Fruit fly (Drosophila melanogaster): ENCODE results near the gene CG44090.
A peak's percentile ranks its signal among the peaks of the same experiment; 100 is the strongest.

The CG44090 gene

DNA sequence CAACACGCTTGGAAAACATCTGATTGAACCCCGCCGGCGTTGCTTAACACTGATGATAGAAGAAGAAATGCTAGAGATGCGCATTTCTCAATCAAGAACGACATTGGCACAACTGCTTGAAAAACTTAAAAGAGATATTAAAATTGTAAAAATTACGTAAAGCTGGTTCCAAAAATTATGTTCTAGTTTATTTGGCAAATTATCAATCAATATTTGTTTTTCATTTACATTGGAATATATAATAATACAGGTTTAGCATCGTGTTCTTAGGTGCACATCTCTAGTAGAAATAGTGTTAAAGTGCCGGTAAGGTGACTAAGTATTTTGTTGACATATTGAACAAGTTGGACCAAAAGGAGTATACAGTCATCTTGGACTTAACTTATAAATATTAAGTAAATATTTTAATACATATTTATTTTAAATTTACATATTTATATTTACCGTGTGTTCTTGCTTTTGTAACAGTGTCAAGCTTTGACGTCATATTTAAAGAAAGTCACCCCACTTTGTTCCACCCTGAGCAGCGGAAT lies 42.9 kb downstream of the CG44090 start, which contains the start of the genes Brf and sds22:
TSS of gene Brf (minus strand) at position 25 of the 533 bp plus-strand sequence.
TSS of gene sds22 (plus strand) at position 282 of the 533 bp plus-strand sequence.
- TF ChIP-seq Rel (GFP tag; optimal IDR thresholded peaks at IDR 0.05) (peak; percentile 18), Rel (tag; optimal IDR thresholded peaks at IDR 0.05) (peak; percentile 79), brk (GFP tag; optimal IDR thresholded peaks at IDR 0.05) (peak; percentile 97), Jra (GFP tag; optimal IDR thresholded peaks at IDR 0.05) (peak; percentile 94), tai (GFP tag; optimal IDR thresholded peaks at IDR 0.05) (peak; percentile 97), woc (GFP tag; optimal IDR thresholded peaks at IDR 0.05) (peak; percentile 98), rgr (GFP tag; optimal IDR thresholded peaks at IDR 0.05) (peak; percentile 97), Hnf4 (GFP tag; optimal IDR thresholded peaks at IDR 0.05) (peak; percentile 97), CrebA (GFP tag; optimal IDR thresholded peaks at IDR 0.05; ENCODE audit: borderline replicate concordance) (no peak), fru (GFP tag; optimal IDR thresholded peaks at IDR 0.05) (peak; percentile 95), Dfd (GFP tag; optimal IDR thresholded peaks at IDR 0.05) (peak; percentile 79), HLH106 (tag; optimal IDR thresholded peaks at IDR 0.05) (peak; percentile 97), sv (GFP tag; optimal IDR thresholded peaks at IDR 0.05) (peak; percentile 97), GATAd (GFP tag; optimal IDR thresholded peaks at IDR 0.05) (peak; percentile 93), br (GFP tag; optimal IDR thresholded peaks at IDR 0.05) (peak; percentile 95), Abd-B (GFP tag; optimal IDR thresholded peaks at IDR 0.05) (no peak), ey (GFP tag; optimal IDR thresholded peaks at IDR 0.05) (peak; percentile 96), dmrt93B (GFP tag; optimal IDR thresholded peaks at IDR 0.05) (peak; percentile 93), Dif (GFP tag; optimal IDR thresholded peaks at IDR 0.05; ENCODE audit: partially characterized antibody) (no peak), OdsH (GFP tag; optimal IDR thresholded peaks at IDR 0.05) (peak; percentile 95), Mio (GFP tag; optimal IDR thresholded peaks at IDR 0.05) (peak; percentile 76), Sp1 (GFP tag; optimal IDR thresholded peaks at IDR 0.05) (peak; percentile 95), usp (GFP tag; optimal IDR thresholded peaks at IDR 0.05) (no peak), sage (GFP tag; optimal IDR thresholded peaks at IDR 0.05) (peak; percentile 89), Myc (optimal IDR thresholded peaks at IDR 0.05) (peak; percentile 47), Vsx2 (GFP tag; optimal IDR thresholded peaks at IDR 0.05; ENCODE audit: partially characterized antibody) (no peak), dsf (GFP tag; optimal IDR thresholded peaks at IDR 0.05; ENCODE audit: borderline replicate concordance) (peak; percentile 91), jim (GFP tag; optimal IDR thresholded peaks at IDR 0.05) (peak; percentile 8), CG32264 (GFP tag; optimal IDR thresholded peaks at IDR 0.05) (peak; percentile 92), h (GFP tag; optimal IDR thresholded peaks at IDR 0.05) (peak; percentile 97), pan (optimal IDR thresholded peaks at IDR 0.05) (no peak), CG9705 (GFP tag; optimal IDR thresholded peaks at IDR 0.05) (peak; percentile 95), dl (GFP tag; optimal IDR thresholded peaks at IDR 0.05; ENCODE audit: insufficient read depth in 1 of 2, partially characterized antibody in 2 of 2) (no peak), N (GFP tag; optimal IDR thresholded peaks at IDR 0.05) (no peak), lola (GFP tag; optimal IDR thresholded peaks at IDR 0.05) (no peak), foxo (GFP tag; optimal IDR thresholded peaks at IDR 0.05) (peak; percentile 45 to 97), Hr78 (GFP tag; optimal IDR thresholded peaks at IDR 0.05) (no peak), psq (GFP tag; optimal IDR thresholded peaks at IDR 0.05) (peak; percentile 94), Hr83 (GFP tag; optimal IDR thresholded peaks at IDR 0.05; ENCODE audit: poor library complexity, severe bottlenecking) (peak; percentile 60)

dm6 chr3R:17386168-17386819 lies 47.9 kb downstream of the CG44090 start:
- TF ChIP-seq Mio (GFP tag; optimal IDR thresholded peaks at IDR 0.05) (no peak), Abd-B (GFP tag; optimal IDR thresholded peaks at IDR 0.05) (no peak), Hr83 (GFP tag; optimal IDR thresholded peaks at IDR 0.05; ENCODE audit: poor library complexity, severe bottlenecking) (no peak), Vsx2 (GFP tag; optimal IDR thresholded peaks at IDR 0.05; ENCODE audit: partially characterized antibody) (no peak), jim (GFP tag; optimal IDR thresholded peaks at IDR 0.05) (no peak), Dfd (GFP tag; optimal IDR thresholded peaks at IDR 0.05) (peak; percentile 5), tai (GFP tag; optimal IDR thresholded peaks at IDR 0.05) (no peak), h (GFP tag; optimal IDR thresholded peaks at IDR 0.05) (peak; percentile 84), usp (GFP tag; optimal IDR thresholded peaks at IDR 0.05) (no peak), HLH106 (tag; optimal IDR thresholded peaks at IDR 0.05) (peak; percentile 78), sv (GFP tag; optimal IDR thresholded peaks at IDR 0.05) (peak; percentile 11), OdsH (GFP tag; optimal IDR thresholded peaks at IDR 0.05) (peak; percentile 63), psq (GFP tag; optimal IDR thresholded peaks at IDR 0.05) (peak; percentile 60), dsf (GFP tag; optimal IDR thresholded peaks at IDR 0.05; ENCODE audit: borderline replicate concordance) (no peak), Hr78 (GFP tag; optimal IDR thresholded peaks at IDR 0.05) (no peak), Hnf4 (GFP tag; optimal IDR thresholded peaks at IDR 0.05) (peak; percentile 69), woc (GFP tag; optimal IDR thresholded peaks at IDR 0.05) (peak; percentile 52), ey (GFP tag; optimal IDR thresholded peaks at IDR 0.05) (peak; percentile 69), GATAd (GFP tag; optimal IDR thresholded peaks at IDR 0.05) (no peak), pan (optimal IDR thresholded peaks at IDR 0.05) (no peak), N (GFP tag; optimal IDR thresholded peaks at IDR 0.05) (no peak), Dif (GFP tag; optimal IDR thresholded peaks at IDR 0.05; ENCODE audit: partially characterized antibody) (no peak), brk (GFP tag; optimal IDR thresholded peaks at IDR 0.05) (no peak), br (GFP tag; optimal IDR thresholded peaks at IDR 0.05) (peak; percentile 71), dl (GFP tag; optimal IDR thresholded peaks at IDR 0.05; ENCODE audit: insufficient read depth in 1 of 2, partially characterized antibody in 2 of 2) (no peak), rgr (GFP tag; optimal IDR thresholded peaks at IDR 0.05) (peak; percentile 64), CG9705 (GFP tag; optimal IDR thresholded peaks at IDR 0.05) (peak; percentile 37), dmrt93B (GFP tag; optimal IDR thresholded peaks at IDR 0.05) (peak; percentile 65), lola (GFP tag; optimal IDR thresholded peaks at IDR 0.05) (no peak), Jra (GFP tag; optimal IDR thresholded peaks at IDR 0.05) (no peak), CG32264 (GFP tag; optimal IDR thresholded peaks at IDR 0.05) (peak; percentile 4), fru (GFP tag; optimal IDR thresholded peaks at IDR 0.05) (peak; percentile 73), Myc (optimal IDR thresholded peaks at IDR 0.05) (no peak), Rel (GFP tag; optimal IDR thresholded peaks at IDR 0.05) (no peak), Rel (tag; optimal IDR thresholded peaks at IDR 0.05) (peak; percentile 83), sage (GFP tag; optimal IDR thresholded peaks at IDR 0.05) (no peak), CrebA (GFP tag; optimal IDR thresholded peaks at IDR 0.05; ENCODE audit: borderline replicate concordance) (no peak), Sp1 (GFP tag; optimal IDR thresholded peaks at IDR 0.05) (peak; percentile 48), foxo (GFP tag; optimal IDR thresholded peaks at IDR 0.05) (peak in 1 of 2 experiments; percentile 81)

All from whole organism, wandering third instar larva.